Worm (Caenorhabditis elegans) whole organism, late embryonic: ENCODE data around the gene str-244.

Experiments
- fkh-10 ChIP-seq: fragments of 150-350 bp; optimal IDR thresholded peaks from 2 replicates; lab custom pipeline; 2014; ENCODE audit warnings: missing biosample characterization, missing genetic modification reagents, missing genetic modification characterization
- lin-11 ChIP-seq: fragments of 200-800 bp; sonication (Bioruptor generic); optimal IDR thresholded peaks from 2 replicates; lab custom pipeline; 2018; ENCODE audit warnings: mild to moderate bottlenecking, missing genetic modification characterization, missing compliant biosample characterization
- pha-4 ChIP-seq: fragments of 150-350 bp; optimal IDR thresholded peaks from 2 replicates; lab custom pipeline; 2018; ENCODE audit warnings: missing biosample characterization, missing genetic modification reagents, missing genetic modification characterization
- ref-2 ChIP-seq: sonication (generic microtip); optimal IDR thresholded peaks from 2 replicates; lab custom pipeline; 2016; ENCODE audit warnings: missing genetic modification characterization, missing compliant biosample characterization

- TF ChIP-seq pha-4: no peak
- TF ChIP-seq ref-2 (tag; lab: Kevin White, UChicago): no peak
- no peak for TF ChIP-seq lin-11 (tag; lab: Kevin White, UChicago)
- TF ChIP-seq fkh-10 (GFP tag; lab: Kevin White, UChicago): no peak
Measured at ce11 chrV:3071548-3071947, 12.7 kb upstream of the str-244 start, which contains the start of gene C50H11.13.
